Fruit fly (Drosophila melanogaster): Measurements from ENCODE around the gene CG17195.

DNA sequence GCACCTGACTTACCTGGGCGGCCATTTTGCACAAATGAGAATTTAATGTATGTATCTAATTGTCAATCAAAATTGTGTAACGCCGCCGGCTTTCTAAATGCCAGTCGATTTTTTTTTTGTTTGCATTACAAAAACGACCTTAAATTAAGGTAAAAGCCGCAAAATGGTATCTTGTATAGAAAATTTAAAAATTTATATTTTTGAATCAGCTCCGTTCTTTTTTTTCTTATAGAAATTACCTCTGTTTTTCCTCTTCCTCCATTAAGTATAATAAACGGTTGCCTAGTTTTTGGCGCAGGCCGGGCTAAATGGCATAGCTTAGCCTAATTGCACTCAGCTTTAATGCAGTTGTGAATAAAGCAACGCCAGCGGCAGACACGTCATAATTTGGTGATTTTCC, 10.2 kb upstream of the CG17195 start, which contains the start of gene CG4960:
- TF ChIP-seq CTCF (optimal IDR thresholded peaks at IDR 0.05) = no peak
- TF ChIP-seq CG8478 (optimal IDR thresholded peaks at IDR 0.05) = no peak
